Worm (Caenorhabditis elegans) whole organism, L2 larva: ENCODE results near the gene nhr-261.
A peak's percentile ranks its signal among the peaks of the same experiment; 100 is the strongest.

Experiments used
- C34F6.9 ChIP-seq: fragments of 150-350 bp; optimal IDR thresholded peaks from 2 replicates; lab custom pipeline; 2014; ENCODE audit warnings: missing biosample characterization, missing genetic modification characterization
- F13H6.1 ChIP-seq: sonication (generic microtip); optimal IDR thresholded peaks from 2 replicates; lab custom pipeline; 2016; ENCODE audit warnings: missing genetic modification characterization, missing compliant biosample characterization
- R02D3.7 ChIP-seq: fragments of 150-350 bp; optimal IDR thresholded peaks from 2 replicates; lab custom pipeline; 2014; ENCODE audit warnings: missing biosample characterization, missing genetic modification characterization
- Y55F3AM.14 ChIP-seq: fragments of 200-800 bp; sonication (Bioruptor generic); optimal IDR thresholded peaks from 2 replicates; lab custom pipeline; 2018; ENCODE audit warnings: mild to moderate bottlenecking, missing genetic modification characterization, missing compliant biosample characterization
- ZK546.5 ChIP-seq: sonication (generic microtip); optimal IDR thresholded peaks from 2 replicates; lab custom pipeline; 2017; ENCODE audit warnings: missing biosample characterization, missing genetic modification characterization
- alr-1 ChIP-seq: fragments of 150-350 bp; optimal IDR thresholded peaks from 2 replicates; lab custom pipeline; 2014; ENCODE audit warnings: missing biosample characterization, missing genetic modification characterization
- aly-2 ChIP-seq: fragments of 150-350 bp; optimal IDR thresholded peaks from 2 replicates; lab custom pipeline; 2014; ENCODE audit warnings: missing biosample characterization, missing genetic modification characterization
- ama-1 ChIP-seq: fragments of 150-350 bp; optimal IDR thresholded peaks from 2 replicates; lab custom pipeline; 2018; ENCODE audit warnings: inconsistent platforms
- blmp-1 ChIP-seq: sonication (generic microtip); optimal IDR thresholded peaks from 2 replicates; lab custom pipeline; 2017; ENCODE audit warnings: missing genetic modification characterization, mild to moderate bottlenecking, missing compliant biosample characterization, antibody characterized with exemption, moderate library complexity; ENCODE audit not compliant: insufficient read depth
- ceh-82 ChIP-seq: fragments of 150-350 bp; optimal IDR thresholded peaks from 2 replicates; lab custom pipeline; 2014; ENCODE audit warnings: missing biosample characterization, missing genetic modification characterization
- crh-2 ChIP-seq: sonication (generic microtip); optimal IDR thresholded peaks from 2 replicates; lab custom pipeline; 2017; ENCODE audit warnings: missing biosample characterization, missing genetic modification characterization
- dmd-4 ChIP-seq: sonication (generic microtip); optimal IDR thresholded peaks from 2 replicates; lab custom pipeline; 2017; ENCODE audit warnings: missing biosample characterization, missing genetic modification characterization
- egl-27 ChIP-seq: sonication (generic microtip); optimal IDR thresholded peaks from 3 replicates; lab custom pipeline; 2017; ENCODE audit warnings: missing biosample characterization, missing genetic modification reagents, missing genetic modification characterization
- elt-3 ChIP-seq: sonication (generic microtip); optimal IDR thresholded peaks from 2 replicates; lab custom pipeline; 2017; ENCODE audit warnings: missing biosample characterization, missing genetic modification characterization
- fos-1 ChIP-seq: fragments of 150-350 bp; optimal IDR thresholded peaks from 2 replicates; lab custom pipeline; 2014; ENCODE audit warnings: missing biosample characterization, missing genetic modification characterization
- gmeb-1 ChIP-seq: fragments of 150-350 bp; optimal IDR thresholded peaks from 2 replicates; lab custom pipeline; 2014; ENCODE audit warnings: missing biosample characterization, missing genetic modification characterization
- lin-13 ChIP-seq: fragments of 150-350 bp; optimal IDR thresholded peaks from 2 replicates; lab custom pipeline; 2014; ENCODE audit warnings: missing biosample characterization, missing genetic modification reagents, missing genetic modification characterization
- lsy-2 ChIP-seq, 2 experiments: fragments of 150-350 bp in 1 of 2; sonication (generic microtip) in 1 of 2; optimal IDR thresholded peaks; 2 replicates each; lab custom pipeline; 2014 to 2017; ENCODE audit warnings: missing biosample characterization in 2 of 2, missing genetic modification characterization in 2 of 2
- mbf-1 ChIP-seq: sonication (generic microtip); optimal IDR thresholded peaks from 2 replicates; lab custom pipeline; 2017; ENCODE audit warnings: missing biosample characterization, missing genetic modification characterization
- mdl-1 ChIP-seq, 2 experiments: fragments of 150-350 bp in 1 of 2; sonication (generic microtip) in 1 of 2; optimal IDR thresholded peaks; 2 replicates each; lab custom pipeline; 2017; ENCODE audit warnings: missing biosample characterization in 2 of 2, missing genetic modification characterization in 2 of 2
- nhr-12 ChIP-seq: fragments of 150-350 bp; optimal IDR thresholded peaks from 2 replicates; lab custom pipeline; 2014; ENCODE audit warnings: missing biosample characterization, missing genetic modification characterization
- nhr-129 ChIP-seq: fragments of 150-350 bp; optimal IDR thresholded peaks from 2 replicates; lab custom pipeline; 2014; ENCODE audit warnings: missing biosample characterization, missing genetic modification characterization
- nhr-21 ChIP-seq: fragments of 150-350 bp; optimal IDR thresholded peaks from 2 replicates; lab custom pipeline; 2014; ENCODE audit warnings: missing biosample characterization, missing genetic modification characterization
- nhr-23 ChIP-seq: fragments of 150-350 bp; optimal IDR thresholded peaks from 2 replicates; lab custom pipeline; 2014; ENCODE audit warnings: missing biosample characterization, missing genetic modification reagents, missing genetic modification characterization
- nhr-237 ChIP-seq: fragments of 150-350 bp; optimal IDR thresholded peaks from 2 replicates; lab custom pipeline; 2014; ENCODE audit warnings: missing biosample characterization, missing genetic modification characterization
- nhr-25 ChIP-seq: fragments of 150-350 bp; sonication (generic microtip); optimal IDR thresholded peaks from 3 replicates; lab custom pipeline; 2014; ENCODE audit warnings: missing biosample characterization, missing genetic modification characterization
- nhr-6 ChIP-seq: fragments of 150-350 bp; optimal IDR thresholded peaks from 2 replicates; lab custom pipeline; 2014; ENCODE audit warnings: missing biosample characterization, missing genetic modification characterization
- nhr-77 ChIP-seq: fragments of 150-350 bp; optimal IDR thresholded peaks from 2 replicates; lab custom pipeline; 2014; ENCODE audit warnings: missing biosample characterization, missing genetic modification characterization
- peb-1 ChIP-seq: fragments of 150-350 bp; optimal IDR thresholded peaks from 2 replicates; lab custom pipeline; 2014; ENCODE audit warnings: missing biosample characterization, missing genetic modification characterization
- sem-4 ChIP-seq: fragments of 150-350 bp; optimal IDR thresholded peaks from 2 replicates; lab custom pipeline; 2014; ENCODE audit warnings: missing biosample characterization, missing genetic modification reagents, missing genetic modification characterization
- skn-1 ChIP-seq: sonication (generic microtip); optimal IDR thresholded peaks from 2 replicates; lab custom pipeline; 2017; ENCODE audit warnings: missing biosample characterization, missing genetic modification characterization
- sma-3 ChIP-seq: sonication (generic microtip); optimal IDR thresholded peaks from 2 replicates; lab custom pipeline; 2016; ENCODE audit warnings: missing genetic modification reagents, missing genetic modification characterization, missing compliant biosample characterization
- sma-9 ChIP-seq, 2 experiments: fragments of 150-350 bp in 1 of 2; sonication (generic microtip) in 1 of 2; optimal IDR thresholded peaks; 2 replicates each; lab custom pipeline; 2014 to 2016; ENCODE audit warnings: missing genetic modification characterization in 2 of 2, mild to moderate bottlenecking in 1 of 2, missing biosample characterization in 1 of 2, missing compliant biosample characterization in 1 of 2, missing genetic modification reagents in 1 of 2, moderate library complexity in 1 of 2
- snpc-4 ChIP-seq: fragments of 150-350 bp; optimal IDR thresholded peaks from 2 replicates; lab custom pipeline; 2014; ENCODE audit warnings: missing biosample characterization, missing genetic modification characterization
- unc-55 ChIP-seq: fragments of 150-350 bp; sonication (generic microtip); optimal IDR thresholded peaks from 3 replicates; lab custom pipeline; 2014; ENCODE audit warnings: missing biosample characterization, missing genetic modification reagents, missing genetic modification characterization
- unc-62 ChIP-seq: fragments of 150-350 bp; optimal IDR thresholded peaks from 2 replicates; lab custom pipeline; 2014; ENCODE audit warnings: missing biosample characterization, missing genetic modification reagents, missing genetic modification characterization
- zag-1 ChIP-seq: fragments of 150-350 bp; optimal IDR thresholded peaks from 2 replicates; lab custom pipeline; 2014; ENCODE audit warnings: missing biosample characterization, missing genetic modification characterization
- ztf-1 ChIP-seq: fragments of 200-800 bp; sonication (Bioruptor generic); conservative IDR thresholded peaks from 2 replicates; pipeline ENCODE4 v1.3.6; 2022; ENCODE audit warnings: missing genetic modification characterization, missing compliant biosample characterization
- ztf-11 ChIP-seq: sonication (generic microtip); optimal IDR thresholded peaks from 2 replicates; lab custom pipeline; 2017; ENCODE audit warnings: missing biosample characterization, missing genetic modification characterization
- ztf-4 ChIP-seq: fragments of 150-350 bp; optimal IDR thresholded peaks from 2 replicates; lab custom pipeline; 2014; ENCODE audit warnings: missing biosample characterization, missing genetic modification characterization

nhr-261 gene

DNA sequence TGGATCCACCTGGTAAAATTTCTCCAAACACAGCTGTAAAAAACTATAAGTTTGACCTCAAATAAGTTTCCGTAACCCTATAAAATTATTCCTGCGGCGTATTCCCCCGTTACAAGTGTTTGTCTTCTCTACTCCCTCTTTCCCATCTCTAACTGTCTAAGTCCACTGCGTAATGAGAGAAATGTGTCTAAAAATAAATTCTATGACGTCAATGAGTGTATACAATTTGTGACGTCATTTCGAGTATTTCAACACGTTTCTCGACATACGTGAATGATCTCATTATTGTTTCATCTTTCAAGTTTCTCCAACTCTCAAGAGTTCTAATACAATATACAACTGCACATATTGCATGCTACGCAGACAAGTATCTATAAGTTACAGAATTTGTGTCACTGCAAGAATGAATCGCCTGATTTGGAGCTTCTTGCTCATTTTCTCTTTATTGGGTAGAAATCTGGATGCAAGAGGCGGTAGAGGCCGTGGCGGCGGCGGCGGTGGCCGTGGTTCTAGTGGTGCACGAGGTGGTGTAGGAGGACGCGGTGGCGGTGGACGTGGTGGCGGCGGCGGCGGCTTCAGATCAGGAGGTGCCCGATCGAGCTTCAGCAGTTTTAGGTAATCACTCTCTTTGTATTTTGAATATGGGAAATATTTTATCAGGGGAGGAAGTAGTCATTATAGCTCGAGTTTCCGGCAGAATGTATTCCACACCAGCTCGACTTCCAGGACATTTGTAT lies 33.4 kb upstream of the nhr-261 start, which contains the start of gene F53C3.6:
Gene F53C3.6 (plus strand): TSS at position 385 of the 737 bp plus-strand sequence.
- TF ChIP-seq sma-9 (GFP tag; optimal IDR thresholded peaks at IDR 0.05; lab: Kevin White, UChicago) (peak; percentile 98), sma-9 (tag; optimal IDR thresholded peaks at IDR 0.05; lab: Kevin White, UChicago) (no peak), mbf-1 (no peak), nhr-129 (tag; lab: Kevin White, UChicago) (peak; percentile 69), nhr-21 (tag; lab: Kevin White, UChicago) (peak; percentile 22), zag-1 (tag; lab: Kevin White, UChicago) (peak; percentile 65), R02D3.7 (tag; lab: Kevin White, UChicago) (no peak), sma-3 (GFP tag; lab: Kevin White, UChicago) (peak; percentile 13), alr-1 (tag; lab: Kevin White, UChicago) (no peak), elt-3 (no peak), ztf-1 (GFP tag; lab: Robert Waterston, UW) (no peak), skn-1 (tag; lab: Kevin White, UChicago) (no peak), ZK546.5 (no peak), nhr-12 (tag; lab: Kevin White, UChicago) (no peak), lin-13 (GFP tag; lab: Kevin White, UChicago) (peak; percentile 69), nhr-6 (tag; lab: Kevin White, UChicago) (peak; percentile 33), aly-2 (tag; lab: Kevin White, UChicago) (no peak), snpc-4 (tag; lab: Kevin White, UChicago) (no peak), gmeb-1 (no peak), blmp-1 (tag; lab: Kevin White, UChicago) (no peak), sem-4 (tag; lab: Kevin White, UChicago) (peak; percentile 65), egl-27 (tag; lab: Kevin White, UChicago) (peak; percentile 64), unc-55 (GFP tag; lab: Kevin White, UChicago) (peak; percentile 92), fos-1 (peak; percentile 27), crh-2 (tag; lab: Kevin White, UChicago) (peak; percentile 91), lsy-2 (tag; optimal IDR thresholded peaks at IDR 0.05; lab: Kevin White, UChicago) (peak; percentile 11 to 78), ama-1 (no peak), ztf-4 (tag; lab: Kevin White, UChicago) (peak; percentile 23), ztf-11 (tag; lab: Kevin White, UChicago) (no peak), F13H6.1 (peak; percentile 81), ceh-82 (tag; lab: Kevin White, UChicago) (no peak), mdl-1 (tag; optimal IDR thresholded peaks at IDR 0.05; lab: Kevin White, UChicago) (peak in 1 of 2 experiments; percentile 36), nhr-77 (tag; lab: Kevin White, UChicago) (no peak), C34F6.9 (tag; lab: Kevin White, UChicago) (peak; percentile 91), nhr-23 (tag; lab: Kevin White, UChicago) (no peak)

ce11 chrII:3896920-3897319 lies 32.4 kb upstream of the nhr-261 start:
- TF ChIP-seq aly-2 (tag; lab: Kevin White, UChicago), result no peak
- peak; percentile 50 for TF ChIP-seq unc-55 (GFP tag; lab: Kevin White, UChicago)
- no peak for TF ChIP-seq Y55F3AM.14
- peak; percentile 10 for TF ChIP-seq gmeb-1
- TF ChIP-seq unc-62, result no peak
- TF ChIP-seq nhr-77 (tag; lab: Kevin White, UChicago), result no peak
- TF ChIP-seq sma-3 (GFP tag; lab: Kevin White, UChicago), result peak; percentile 14
- no peak for TF ChIP-seq nhr-237
- TF ChIP-seq fos-1, result no peak
- no peak for TF ChIP-seq mbf-1
- no peak for TF ChIP-seq sem-4 (tag; lab: Kevin White, UChicago)
- TF ChIP-seq lin-13 (GFP tag; lab: Kevin White, UChicago), result peak; percentile 59
- peak; percentile 73 for TF ChIP-seq F13H6.1
- no peak for TF ChIP-seq elt-3
- TF ChIP-seq crh-2 (tag; lab: Kevin White, UChicago), result peak; percentile 78
- no peak for TF ChIP-seq dmd-4 (tag; lab: Kevin White, UChicago)
- TF ChIP-seq nhr-129 (tag; lab: Kevin White, UChicago), result peak; percentile 27
- peak; percentile 38 for TF ChIP-seq nhr-21 (tag; lab: Kevin White, UChicago)
- peak in 1 of 2 experiments; percentile 57 for TF ChIP-seq lsy-2 (tag; optimal IDR thresholded peaks at IDR 0.05; lab: Kevin White, UChicago)
- no peak for TF ChIP-seq peb-1 (tag; lab: Kevin White, UChicago)
- TF ChIP-seq ztf-11 (tag; lab: Kevin White, UChicago), result no peak
- no peak for TF ChIP-seq nhr-23 (tag; lab: Kevin White, UChicago)
- TF ChIP-seq sma-9 (GFP tag; optimal IDR thresholded peaks at IDR 0.05; lab: Kevin White, UChicago), result peak; percentile 85
- TF ChIP-seq sma-9 (tag; optimal IDR thresholded peaks at IDR 0.05; lab: Kevin White, UChicago), result no peak
- no peak for TF ChIP-seq mdl-1 (tag; optimal IDR thresholded peaks at IDR 0.05; lab: Kevin White, UChicago)
- peak; percentile 48 for TF ChIP-seq nhr-25
- no peak for TF ChIP-seq ama-1
- peak; percentile 59 for TF ChIP-seq C34F6.9 (tag; lab: Kevin White, UChicago)
- TF ChIP-seq blmp-1 (tag; lab: Kevin White, UChicago), result no peak
